Fruit fly (Drosophila melanogaster) S2 (cell line): ENCODE results near the gene CG10877.

ENCODE experiments used
- CG8478 ChIP-seq: fragments of >200 bp; optimal IDR thresholded peaks from 2 replicates; lab custom pipeline; 2018
- CTCF ChIP-seq, 2 experiments: fragments of >200 bp; optimal IDR thresholded peaks; 2 replicates each; lab custom pipeline; 2018

dm6 chr3R:20587630-20588479 is 24.0 kb upstream of the CG10877 start, which contains the start of gene Septin2:
- no peak for TF ChIP-seq CTCF (optimal IDR thresholded peaks at IDR 0.05; lab: Kevin White, UChicago)
- no peak for TF ChIP-seq CG8478
